Worm (Caenorhabditis elegans): ENCODE data around the gene K11H12.1.

DNA sequence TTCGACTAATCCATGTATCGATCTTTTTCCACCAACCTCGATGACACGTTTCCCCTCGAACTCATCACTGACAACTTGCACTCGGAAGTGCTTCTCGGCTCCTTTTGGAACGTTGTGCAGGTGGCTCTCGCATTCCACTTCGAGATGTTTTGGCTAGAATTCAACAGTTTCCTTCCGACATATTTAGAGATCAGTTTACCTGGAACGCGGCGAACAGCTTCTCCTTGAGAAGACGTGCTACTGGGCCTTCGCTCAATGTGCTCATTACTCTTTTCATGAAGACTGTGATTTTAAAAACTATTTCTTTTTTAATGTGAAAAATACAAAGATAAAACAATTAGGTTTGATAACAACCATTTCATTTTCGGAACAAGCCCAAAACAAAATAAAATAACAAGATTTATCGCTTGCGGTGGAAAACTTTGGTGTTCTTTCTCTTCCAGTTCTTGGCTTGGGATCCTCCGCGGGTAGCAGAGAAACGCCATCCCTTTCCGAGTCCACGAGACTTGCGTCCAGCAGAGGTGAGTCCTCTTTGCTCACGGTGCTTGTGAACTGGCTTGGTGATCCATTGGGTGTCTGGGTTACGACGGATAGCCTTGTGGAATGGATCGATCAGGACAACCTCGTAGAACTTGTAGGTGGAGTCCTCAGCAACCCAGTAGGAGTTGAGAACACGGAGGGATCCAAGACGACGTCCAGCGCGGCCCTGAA lies at the start of gene K11H12.1:
- no peak for TF ChIP-seq nfya-1 (tag; optimal IDR thresholded peaks at IDR 0.05)
- TF ChIP-seq elt-2 (tag; optimal IDR thresholded peaks at IDR 0.05): no peak
- no peak for TF ChIP-seq C38D4.7 (GFP tag; optimal IDR thresholded peaks at IDR 0.05)
- no peak for TF ChIP-seq fkh-10 (GFP tag; optimal IDR thresholded peaks at IDR 0.05)
- TF ChIP-seq K02D7.2 (tag; optimal IDR thresholded peaks at IDR 0.05): no peak
- TF ChIP-seq tbx-2 (tag; optimal IDR thresholded peaks at IDR 0.05): no peak
- TF ChIP-seq nhr-11 (tag; optimal IDR thresholded peaks at IDR 0.05): no peak
- no peak for TF ChIP-seq hlh-6 (tag; optimal IDR thresholded peaks at IDR 0.05)
- TF ChIP-seq lin-11 (tag; optimal IDR thresholded peaks at IDR 0.05): no peak
